Fruit fly (Drosophila melanogaster): ENCODE results near the gene CG43246.

CG43246 gene

dm6 chr3L:14544987-14545943 lies 8.8 kb downstream of the CG43246 start (continued):
- TF ChIP-seq gcm2 (GFP tag; optimal IDR thresholded peaks at IDR 0.05) (peak; percentile 18), tll (GFP tag; optimal IDR thresholded peaks at IDR 0.05) (no peak), CG2116 (GFP tag; optimal IDR thresholded peaks at IDR 0.05) (peak; percentile 29), CG5245 (GFP tag; optimal IDR thresholded peaks at IDR 0.05) (peak; percentile 54), ci (GFP tag; IDR thresholded peaks at IDR 0.05) (0 out of 3 replicates have a peak, but pooled peaks have one; percentile 41), crc (GFP tag; optimal IDR thresholded peaks at IDR 0.05) (no peak), lab (GFP tag; optimal IDR thresholded peaks at IDR 0.05) (peak; percentile 58), CG7928 (GFP tag; optimal IDR thresholded peaks at IDR 0.05) (no peak), CG34376 (GFP tag; optimal IDR thresholded peaks at IDR 0.05) (peak; percentile 22), org-1 (GFP tag; optimal IDR thresholded peaks at IDR 0.05) (peak; percentile 59), sob (GFP tag; IDR thresholded peaks at IDR 0.05) (0 out of 2 replicates have a peak, but pooled peaks have one; percentile 28), jigr1 (GFP tag; IDR thresholded peaks at IDR 0.05) (no peak), lov (optimal IDR thresholded peaks at IDR 0.05) (no peak), lov (GFP tag; IDR thresholded peaks at IDR 0.05) (no peak), CG6254 (GFP tag; optimal IDR thresholded peaks at IDR 0.05) (peak; percentile 26), knrl (GFP tag; IDR thresholded peaks at IDR 0.05; ENCODE audit: partially characterized antibody) (no peak), sqz (GFP tag; optimal IDR thresholded peaks at IDR 0.05) (peak; percentile 42), Xrp1 (GFP tag; IDR thresholded peaks at IDR 0.05) (peak; percentile 34; the same call in 1 of the 2 replicates), CG8281 (tag; optimal IDR thresholded peaks at IDR 0.05) (peak; percentile 53), CG3838 (GFP tag; optimal IDR thresholded peaks at IDR 0.05) (no peak), CG10366 (GFP tag; IDR thresholded peaks at IDR 0.05) (peak; percentile 31; the same call in 1 of the 2 replicates), Sox100B (GFP tag; optimal IDR thresholded peaks at IDR 0.05) (peak; percentile 79), CG6791 (GFP tag; IDR thresholded peaks at IDR 0.05; ENCODE audit: partially characterized antibody) (no peak), CG14441 (GFP tag; IDR thresholded peaks at IDR 0.05) (peak; percentile 39; the same call in 1 of the 2 replicates), gcm (GFP tag; optimal IDR thresholded peaks at IDR 0.05) (peak; percentile 19), Ets65A (GFP tag) (peak; percentile 91), odd (GFP tag; optimal IDR thresholded peaks at IDR 0.05) (peak; percentile 37), CG17829 (tag; optimal IDR thresholded peaks at IDR 0.05) (peak; percentile 63), maf-S (GFP tag; optimal IDR thresholded peaks at IDR 0.05) (no peak), CG6689 (GFP tag; IDR thresholded peaks at IDR 0.05) (no peak), Doc2 (GFP tag; IDR thresholded peaks at IDR 0.05) (no peak), CG4328 (GFP tag; optimal IDR thresholded peaks at IDR 0.05) (peak; percentile 33), salm (tag; optimal IDR thresholded peaks at IDR 0.05) (peak; percentile 40), CG30403 (GFP tag; optimal IDR thresholded peaks at IDR 0.05) (peak; percentile 63), Ptx1 (GFP tag; IDR thresholded peaks at IDR 0.05) (peak; percentile 44), CG2889 (GFP tag; IDR thresholded peaks at IDR 0.05) (no peak), z (GFP tag; IDR thresholded peaks at IDR 0.05) (no peak), CG7987 (GFP tag; optimal IDR thresholded peaks at IDR 0.05) (peak; percentile 97), CG13424 (tag; optimal IDR thresholded peaks at IDR 0.05) (peak; percentile 73), CG1832 (GFP tag; optimal IDR thresholded peaks at IDR 0.05) (no peak), CG1529 (GFP tag; optimal IDR thresholded peaks at IDR 0.05) (peak; percentile 28), sug (tag; optimal IDR thresholded peaks at IDR 0.05) (peak; percentile 40), Sry-β (GFP tag; optimal IDR thresholded peaks at IDR 0.05) (no peak), tgo (GFP tag; IDR thresholded peaks at IDR 0.05) (peak; percentile 35; the same call in 2 of the 3 replicates), CG2120 (GFP tag; optimal IDR thresholded peaks at IDR 0.05) (peak; percentile 14), sc (optimal IDR thresholded peaks at IDR 0.05) (no peak), sc (GFP tag; optimal IDR thresholded peaks at IDR 0.05) (peak; percentile 39), chinmo (GFP tag; IDR thresholded peaks at IDR 0.05; ENCODE audit: partially characterized antibody) (0 out of 4 replicates have a peak, but pooled peaks have one; percentile 57), crol (GFP tag; IDR thresholded peaks at IDR 0.05) (no peak)
